Worm (Caenorhabditis elegans): ENCODE measurements around the gene hlh-6.

hlh-6 gene

DNA sequence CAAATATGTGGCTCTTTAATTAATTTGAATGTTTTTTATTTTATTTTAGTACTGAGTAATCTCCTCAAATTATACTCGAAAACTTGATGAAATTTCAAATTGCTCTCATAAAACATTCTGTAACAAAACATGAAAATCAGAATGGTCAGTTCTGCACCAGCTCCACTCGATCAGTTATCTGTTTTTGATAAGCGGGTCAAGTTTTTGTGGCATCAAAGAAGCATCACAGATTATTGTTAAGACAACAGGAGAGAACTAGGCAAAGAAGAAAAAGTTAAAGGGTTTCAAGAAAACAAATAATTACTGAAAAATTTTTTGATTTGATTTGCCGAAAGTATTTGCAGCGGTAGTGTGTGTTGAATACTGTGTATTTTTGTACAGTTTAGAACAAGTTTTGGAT lies 7.5 kb downstream of the hlh-6 start:
- TF ChIP-seq flt-1 (GFP tag; IDR thresholded peaks at IDR 0.05) (no peak), tab-1 (GFP tag; IDR thresholded peaks at IDR 0.05) (no peak), med-1 (GFP tag; optimal IDR thresholded peaks at IDR 0.05; ENCODE audit: insufficient read depth) (no peak), T22C8.4 (GFP tag; IDR thresholded peaks at IDR 0.05) (no peak), ztf-29 (GFP tag; IDR thresholded peaks at IDR 0.05) (no peak), ztf-23 (GFP tag; IDR thresholded peaks at IDR 0.05) (no peak), ref-1 (GFP tag; conservative IDR thresholded peaks at IDR 0.05) (no peak), klf-2 (GFP tag; conservative IDR thresholded peaks at IDR 0.05) (no peak), cog-1 (tag; optimal IDR thresholded peaks at IDR 0.05) (no peak)

DNA sequence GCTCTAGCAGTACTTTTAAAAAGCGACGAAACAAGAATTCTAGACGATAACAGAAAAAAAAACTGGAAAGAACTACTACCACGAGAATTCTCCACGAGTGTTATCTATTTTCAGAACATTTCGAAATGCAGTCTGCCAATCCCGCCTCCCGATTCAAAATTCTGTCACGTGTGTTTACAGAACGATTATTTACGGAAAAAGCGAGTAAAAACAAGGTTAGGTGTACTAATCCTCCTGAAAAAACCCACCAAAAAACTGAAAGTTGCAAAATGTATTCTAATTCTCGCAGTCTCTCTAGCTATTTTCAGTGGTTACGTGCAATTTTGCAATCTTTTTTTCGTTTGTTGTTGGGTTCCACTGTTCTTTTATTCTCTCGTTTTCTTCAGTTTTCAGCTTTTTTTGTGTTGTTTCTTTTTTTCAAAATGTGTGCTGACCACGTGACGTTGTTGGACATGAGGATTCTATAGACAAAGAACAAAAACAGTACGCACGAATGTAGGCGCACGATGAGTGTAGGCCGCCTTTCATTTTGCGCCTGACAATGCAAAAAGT lies 8.1 kb downstream of the hlh-6 start:
- TF ChIP-seq ztf-29 (GFP tag; IDR thresholded peaks at IDR 0.05): no peak
- TF ChIP-seq tab-1 (GFP tag; IDR thresholded peaks at IDR 0.05): no peak
- no peak for TF ChIP-seq cog-1 (tag; optimal IDR thresholded peaks at IDR 0.05)
- no peak for TF ChIP-seq T22C8.4 (GFP tag; IDR thresholded peaks at IDR 0.05)
- TF ChIP-seq flt-1 (GFP tag; IDR thresholded peaks at IDR 0.05): no peak
- no peak for TF ChIP-seq ref-1 (GFP tag; conservative IDR thresholded peaks at IDR 0.05)
- no peak for TF ChIP-seq klf-2 (GFP tag; conservative IDR thresholded peaks at IDR 0.05)
- no peak for TF ChIP-seq ztf-23 (GFP tag; IDR thresholded peaks at IDR 0.05)
- no peak for TF ChIP-seq med-1 (GFP tag; optimal IDR thresholded peaks at IDR 0.05; ENCODE audit: insufficient read depth)

ce11 chrII:9605954-9606353 lies 8.7 kb downstream of the hlh-6 start:
- no peak for TF ChIP-seq ref-1 (GFP tag; conservative IDR thresholded peaks at IDR 0.05)
- TF ChIP-seq tab-1 (GFP tag; IDR thresholded peaks at IDR 0.05): no peak
- TF ChIP-seq T22C8.4 (GFP tag; IDR thresholded peaks at IDR 0.05): no peak
- no peak for TF ChIP-seq ztf-23 (GFP tag; IDR thresholded peaks at IDR 0.05)
- no peak for TF ChIP-seq med-1 (GFP tag; optimal IDR thresholded peaks at IDR 0.05; ENCODE audit: insufficient read depth)
- no peak for TF ChIP-seq ztf-29 (GFP tag; IDR thresholded peaks at IDR 0.05)

DNA sequence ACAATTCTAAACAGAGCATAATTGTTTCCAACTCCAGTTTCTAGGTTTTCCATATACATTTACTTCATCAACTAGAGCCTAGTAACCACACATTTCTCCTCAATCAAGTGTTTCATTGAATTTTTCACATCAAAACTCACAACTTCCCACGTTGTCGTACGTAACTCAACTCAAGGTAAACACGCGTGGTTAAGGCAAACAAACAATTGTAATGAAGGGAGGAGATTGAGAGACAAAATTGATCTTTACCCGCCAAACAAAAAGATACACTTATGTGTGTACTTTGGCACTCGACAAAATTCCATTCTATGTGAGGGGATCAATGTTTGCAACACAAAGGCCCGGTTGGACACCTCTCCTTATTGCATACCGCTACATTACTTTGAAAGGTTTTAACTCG lies 9.3 kb downstream of the hlh-6 start, which contains the start of gene nhr-19:
nhr-19 (minus strand) TSS at position 191 of the 400 bp plus-strand sequence.
- no peak for TF ChIP-seq ztf-23 (GFP tag; IDR thresholded peaks at IDR 0.05)
- no peak for TF ChIP-seq med-1 (GFP tag; optimal IDR thresholded peaks at IDR 0.05; ENCODE audit: insufficient read depth)
- TF ChIP-seq flt-1 (GFP tag; IDR thresholded peaks at IDR 0.05): no peak
- no peak for TF ChIP-seq T22C8.4 (GFP tag; IDR thresholded peaks at IDR 0.05)
- no peak for TF ChIP-seq cog-1 (tag; optimal IDR thresholded peaks at IDR 0.05)
- TF ChIP-seq ztf-29 (GFP tag; IDR thresholded peaks at IDR 0.05): no peak
- no peak for TF ChIP-seq klf-2 (GFP tag; conservative IDR thresholded peaks at IDR 0.05)
- TF ChIP-seq tab-1 (GFP tag; IDR thresholded peaks at IDR 0.05): no peak
- no peak for TF ChIP-seq ref-1 (GFP tag; conservative IDR thresholded peaks at IDR 0.05)

DNA sequence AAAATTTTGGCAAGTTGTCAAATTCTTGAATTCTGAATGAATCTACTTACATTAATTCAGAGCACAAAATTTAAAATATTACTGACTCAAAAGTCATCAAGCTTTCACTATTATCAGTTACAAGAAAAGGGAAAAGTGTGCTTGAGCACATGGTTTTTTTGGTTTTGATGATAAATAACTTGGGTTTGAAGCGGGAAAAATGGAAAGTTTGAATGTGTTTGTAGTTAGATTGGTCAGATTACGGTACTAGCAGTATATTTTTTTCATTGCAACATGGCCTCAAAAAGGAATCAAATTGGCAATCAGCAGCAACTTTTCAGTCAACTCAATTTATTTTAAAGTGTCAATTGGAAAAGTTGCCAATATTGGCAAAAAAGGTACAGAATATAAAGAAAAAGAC lies 9.9 kb downstream of the hlh-6 start:
- TF ChIP-seq med-1 (GFP tag; optimal IDR thresholded peaks at IDR 0.05; ENCODE audit: insufficient read depth) (no peak), tab-1 (GFP tag; IDR thresholded peaks at IDR 0.05) (no peak), ztf-29 (GFP tag; IDR thresholded peaks at IDR 0.05) (no peak), ref-1 (GFP tag; conservative IDR thresholded peaks at IDR 0.05) (no peak), ztf-23 (GFP tag; IDR thresholded peaks at IDR 0.05) (no peak), klf-2 (GFP tag; conservative IDR thresholded peaks at IDR 0.05) (no peak)

- no peak for TF ChIP-seq ztf-29 (GFP tag; IDR thresholded peaks at IDR 0.05)
- TF ChIP-seq tab-1 (GFP tag; IDR thresholded peaks at IDR 0.05): no peak
- no peak for TF ChIP-seq ref-1 (GFP tag; conservative IDR thresholded peaks at IDR 0.05)
- TF ChIP-seq ztf-23 (GFP tag; IDR thresholded peaks at IDR 0.05): no peak
- TF ChIP-seq T22C8.4 (GFP tag; IDR thresholded peaks at IDR 0.05): no peak
- TF ChIP-seq klf-2 (GFP tag; conservative IDR thresholded peaks at IDR 0.05): no peak
- no peak for TF ChIP-seq med-1 (GFP tag; optimal IDR thresholded peaks at IDR 0.05; ENCODE audit: insufficient read depth)
- TF ChIP-seq flt-1 (GFP tag; IDR thresholded peaks at IDR 0.05): no peak
- TF ChIP-seq cog-1 (tag; optimal IDR thresholded peaks at IDR 0.05): no peak
Measured at ce11 chrII:9604063-9604462, 10.6 kb downstream of the hlh-6 start.

DNA sequence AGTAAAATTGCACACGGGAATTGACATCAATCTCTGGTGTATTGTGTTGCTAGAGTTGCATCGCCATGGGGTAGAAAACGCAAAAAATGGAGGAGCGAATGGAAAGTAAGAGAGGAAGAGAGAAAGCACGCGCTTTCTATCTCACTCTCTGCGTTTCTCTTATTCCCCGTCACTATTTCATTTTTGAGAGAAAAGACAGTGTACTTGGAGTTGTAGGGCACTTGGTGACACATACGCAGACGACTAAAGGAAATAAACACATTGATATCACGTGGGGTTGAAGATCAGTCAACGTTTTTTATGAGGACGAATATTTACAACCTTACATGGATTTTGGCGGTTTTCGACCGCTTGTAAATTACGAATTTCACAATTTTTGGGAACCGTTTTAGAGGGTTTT lies 11.2 kb downstream of the hlh-6 start:
- no peak for TF ChIP-seq ztf-29 (GFP tag; IDR thresholded peaks at IDR 0.05)
- TF ChIP-seq cog-1 (tag; optimal IDR thresholded peaks at IDR 0.05): peak; percentile 69

DNA sequence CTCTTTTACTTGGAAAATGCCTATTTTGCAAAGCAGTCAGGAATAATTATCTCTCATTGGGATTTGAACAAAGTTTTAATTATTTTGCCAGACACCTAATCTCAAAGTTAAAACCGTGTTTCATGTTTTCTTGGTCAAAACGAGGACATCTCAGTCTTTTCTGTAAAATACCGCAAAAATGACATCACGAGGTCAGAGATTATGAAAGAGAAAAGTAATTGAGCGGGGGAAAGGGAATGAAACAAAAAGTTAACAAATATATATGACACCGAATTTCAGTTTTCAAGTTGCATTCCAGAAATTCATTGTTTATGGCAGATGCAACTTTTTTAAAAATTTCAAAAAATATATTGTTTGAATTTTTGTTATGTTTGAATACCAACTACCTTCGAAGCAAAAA lies 12.1 kb downstream of the hlh-6 start:
- no peak for TF ChIP-seq klf-2 (GFP tag; conservative IDR thresholded peaks at IDR 0.05)
- no peak for TF ChIP-seq ztf-23 (GFP tag; IDR thresholded peaks at IDR 0.05)
- TF ChIP-seq tab-1 (GFP tag; IDR thresholded peaks at IDR 0.05): no peak
- no peak for TF ChIP-seq med-1 (GFP tag; optimal IDR thresholded peaks at IDR 0.05; ENCODE audit: insufficient read depth)
- TF ChIP-seq T22C8.4 (GFP tag; IDR thresholded peaks at IDR 0.05): no peak
- no peak for TF ChIP-seq ref-1 (GFP tag; conservative IDR thresholded peaks at IDR 0.05)
- TF ChIP-seq cog-1 (tag; optimal IDR thresholded peaks at IDR 0.05): no peak
- TF ChIP-seq ztf-29 (GFP tag; IDR thresholded peaks at IDR 0.05): no peak
- no peak for TF ChIP-seq flt-1 (GFP tag; IDR thresholded peaks at IDR 0.05)

- no peak for TF ChIP-seq cog-1 (tag; optimal IDR thresholded peaks at IDR 0.05)
Measured at ce11 chrII:9601679-9602078, 12.9 kb downstream of the hlh-6 start.

ce11 chrII:9601069-9601468 lies 13.6 kb downstream of the hlh-6 start:
- no peak for TF ChIP-seq flt-1 (GFP tag; IDR thresholded peaks at IDR 0.05)
